Worm (Caenorhabditis elegans) whole organism, midembryonic: Measurements from ENCODE around the gene chil-9.

Experiments used
- flt-1 ChIP-seq: fragments of 200-800 bp; sonication (Bioruptor generic); IDR thresholded peaks from 2 replicates; pipeline ENCODE4 v1.3.6; 2022; ENCODE audit warnings: missing genetic modification characterization, missing compliant biosample characterization
- tab-1 ChIP-seq: fragments of 200-800 bp; sonication (Bioruptor generic); IDR thresholded peaks from 2 replicates; pipeline ENCODE4 v1.3.6; 2022; ENCODE audit warnings: missing genetic modification characterization, missing compliant biosample characterization

DNA sequence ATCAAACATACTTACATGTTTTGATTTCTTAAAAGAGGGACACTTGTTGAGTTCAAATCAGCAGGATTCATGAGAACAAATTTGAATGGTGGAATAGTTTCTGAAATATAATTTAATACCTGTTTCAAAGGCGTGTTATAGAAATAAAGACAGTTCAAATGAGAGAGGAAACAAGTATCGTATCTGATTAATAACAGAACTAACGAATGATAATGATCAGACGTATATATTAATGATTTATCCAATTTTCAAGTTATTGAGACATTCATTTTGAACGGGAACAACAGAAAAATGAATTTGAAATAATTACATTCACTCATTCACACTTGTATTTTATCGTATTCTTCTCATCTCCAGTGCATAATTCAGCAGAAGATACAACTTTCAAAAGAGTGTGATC, 10.5 kb upstream of the chil-9 start, which contains the start of gene chil-4:
- TF ChIP-seq flt-1 (GFP tag; lab: Robert Waterston, UW) = no peak
- TF ChIP-seq tab-1 (GFP tag; lab: Robert Waterston, UW) = no peak
